Worm (Caenorhabditis elegans): ENCODE data around the gene nhr-54.
"Not testable (repeated sequence)": the region's sequence is repeated elsewhere in the genome, so short reads cannot be mapped to it uniquely, and the experiment has no call there.

- not testable (repeated sequence) for TF ChIP-seq ztf-6 (GFP tag; IDR thresholded peaks at IDR 0.05); lir-1 (GFP tag; conservative IDR thresholded peaks at IDR 0.05); gei-17 (GFP tag; optimal IDR thresholded peaks at IDR 0.05); efl-1 (GFP tag; optimal IDR thresholded peaks at IDR 0.05); pha-4 (tag; optimal IDR thresholded peaks at IDR 0.05); dpl-1 (GFP tag; optimal IDR thresholded peaks at IDR 0.05); tlf-1 (GFP tag; optimal IDR thresholded peaks at IDR 0.05); mes-4 (tag; optimal IDR thresholded peaks at IDR 0.05); cebp-2 (GFP tag; IDR thresholded peaks at IDR 0.05); egl-44 (GFP tag; IDR thresholded peaks at IDR 0.05); lsl-1 (GFP tag; optimal IDR thresholded peaks at IDR 0.05); C17E4.6 (GFP tag; IDR thresholded peaks at IDR 0.05); lin-40 (tag; optimal IDR thresholded peaks at IDR 0.05); cebp-1 (GFP tag; IDR thresholded peaks at IDR 0.05); cebp-1 (tag; optimal IDR thresholded peaks at IDR 0.05)
Measured at ce11 chrV:16515140-16515539, 9.4 kb upstream of the nhr-54 start, which contains the start of gene F36D3.5.
